Worm (Caenorhabditis elegans) whole organism, L1 larva: Measurements from ENCODE around the gene aexr-3.

Experiments
- C16A3.4 ChIP-seq: fragments of 150-350 bp; optimal IDR thresholded peaks from 2 replicates; lab custom pipeline; 2014; ENCODE audit warnings: missing biosample characterization, missing genetic modification characterization
- F16B12.6 ChIP-seq: fragments of 150-350 bp; optimal IDR thresholded peaks from 2 replicates; lab custom pipeline; 2014; ENCODE audit warnings: missing biosample characterization, missing genetic modification characterization
- Y116A8C.19 ChIP-seq: sonication (generic microtip); optimal IDR thresholded peaks from 2 replicates; lab custom pipeline; 2016; ENCODE audit warnings: missing compliant biosample characterization, missing genetic modification characterization, borderline replicate concordance
- aha-1 ChIP-seq: fragments of 150-350 bp; optimal IDR thresholded peaks from 2 replicates; lab custom pipeline; 2014; ENCODE audit warnings: missing biosample characterization, missing genetic modification characterization
- alr-1 ChIP-seq: fragments of 200-800 bp; sonication (Bioruptor generic); optimal IDR thresholded peaks from 2 replicates; lab custom pipeline; 2018; ENCODE audit warnings: borderline replicate concordance, mild to moderate bottlenecking, missing genetic modification characterization, missing compliant biosample characterization
- ama-1 ChIP-seq: fragments of 150-350 bp; optimal IDR thresholded peaks from 2 replicates; lab custom pipeline; 2014
- ceh-63 ChIP-seq: fragments of 200-800 bp; sonication (Bioruptor generic); optimal IDR thresholded peaks from 2 replicates; lab custom pipeline; 2018; ENCODE audit warnings: mild to moderate bottlenecking, missing genetic modification characterization, missing compliant biosample characterization
- ceh-8 ChIP-seq: fragments of 200-800 bp; sonication (Bioruptor generic); optimal IDR thresholded peaks from 2 replicates; lab custom pipeline; 2018; ENCODE audit warnings: mild to moderate bottlenecking, missing genetic modification characterization, moderate library complexity, missing compliant biosample characterization
- ceh-88 ChIP-seq: fragments of 200-800 bp; sonication (Bioruptor generic); IDR thresholded peaks from 2 replicates; pipeline ENCODE4 v1.3.6; 2022; ENCODE audit warnings: missing genetic modification characterization, missing compliant biosample characterization
- ceh-90 ChIP-seq: sonication (generic microtip); optimal IDR thresholded peaks from 2 replicates; lab custom pipeline; 2016; ENCODE audit warnings: missing genetic modification characterization, missing compliant biosample characterization
- dsc-1 ChIP-seq: sonication (generic microtip); optimal IDR thresholded peaks from 2 replicates; lab custom pipeline; 2016; ENCODE audit warnings: mild to moderate bottlenecking, missing genetic modification characterization, missing compliant biosample characterization
- egl-13 ChIP-seq: sonication (generic microtip); optimal IDR thresholded peaks from 2 replicates; lab custom pipeline; 2016; ENCODE audit warnings: missing genotype, missing genetic modification reagents, missing genetic modification characterization, missing compliant biosample characterization
- elt-3 ChIP-seq, 6 experiments: fragments of 150-350 bp in 1 of 6; sonication (generic microtip); optimal IDR thresholded peaks; 2 replicates each; lab custom pipeline; 2017 to 2018; ENCODE audit warnings: missing biosample characterization in 6 of 6, missing genetic modification characterization in 6 of 6, inconsistent platforms in 1 of 6
- ets-5 ChIP-seq: fragments of 200-800 bp; sonication (Bioruptor generic); IDR thresholded peaks from 2 replicates; pipeline ENCODE4 v1.3.6; 2022; ENCODE audit warnings: missing genetic modification characterization, missing compliant biosample characterization
- fkh-10 ChIP-seq: sonication (generic microtip); optimal IDR thresholded peaks from 2 replicates; lab custom pipeline; 2017; ENCODE audit warnings: missing biosample characterization, missing genetic modification reagents, missing genetic modification characterization
- fkh-4 ChIP-seq: sonication (generic microtip); optimal IDR thresholded peaks from 2 replicates; lab custom pipeline; 2016; ENCODE audit warnings: missing compliant biosample characterization, missing genetic modification characterization, borderline replicate concordance
- fkh-8 ChIP-seq: sonication (generic microtip); optimal IDR thresholded peaks from 2 replicates; lab custom pipeline; 2016; ENCODE audit warnings: mild to moderate bottlenecking, missing genetic modification characterization, missing compliant biosample characterization
- fos-1 ChIP-seq: fragments of 150-350 bp; optimal IDR thresholded peaks from 2 replicates; lab custom pipeline; 2014; ENCODE audit warnings: missing biosample characterization, missing genetic modification characterization
- hlh-17 ChIP-seq: fragments of 200-800 bp; sonication (Bioruptor generic); optimal IDR thresholded peaks from 2 replicates; lab custom pipeline; 2018; ENCODE audit warnings: missing genetic modification characterization, mild to moderate bottlenecking, missing compliant biosample characterization, moderate library complexity, borderline replicate concordance
- hlh-4 ChIP-seq: sonication (generic microtip); optimal IDR thresholded peaks from 2 replicates; lab custom pipeline; 2016; ENCODE audit warnings: mild to moderate bottlenecking, missing genetic modification characterization, missing compliant biosample characterization
- isw-1 ChIP-seq: fragments of 200-800 bp; sonication (Bioruptor generic); IDR thresholded peaks from 2 replicates; pipeline ENCODE4 v1.3.6; 2022; ENCODE audit warnings: missing genetic modification characterization, missing compliant biosample characterization
- jun-1 ChIP-seq: fragments of 150-350 bp; optimal IDR thresholded peaks from 2 replicates; lab custom pipeline; 2014; ENCODE audit warnings: missing biosample characterization, missing genetic modification reagents, missing genetic modification characterization
- lin-13 ChIP-seq: fragments of 150-350 bp; optimal IDR thresholded peaks from 2 replicates; lab custom pipeline; 2014; ENCODE audit warnings: missing biosample characterization, missing genetic modification reagents, missing genetic modification characterization
- lir-3 ChIP-seq: sonication (generic microtip); optimal IDR thresholded peaks from 2 replicates; lab custom pipeline; 2016; ENCODE audit warnings: mild to moderate bottlenecking, missing genetic modification characterization, moderate library complexity, missing compliant biosample characterization; ENCODE audit not compliant: poor library complexity
- lsy-2 ChIP-seq, 2 experiments: fragments of 150-350 bp; optimal IDR thresholded peaks; 2 replicates each; lab custom pipeline; 2014; ENCODE audit warnings: missing biosample characterization in 2 of 2, missing genetic modification characterization in 2 of 2
- mab-9 ChIP-seq: fragments of 200-800 bp; sonication (Bioruptor generic); IDR thresholded peaks from 2 replicates; pipeline ENCODE4 v1.3.6; 2022; ENCODE audit warnings: missing genetic modification reagents, missing genetic modification characterization, missing compliant biosample characterization
- mdl-1 ChIP-seq, 2 experiments: fragments of 150-350 bp; optimal IDR thresholded peaks; 2 replicates each; lab custom pipeline; 2014 to 2017; ENCODE audit warnings: missing biosample characterization in 2 of 2, missing genetic modification characterization in 2 of 2, inconsistent platforms in 1 of 2
- mep-1 ChIP-seq: fragments of 150-350 bp; optimal IDR thresholded peaks from 2 replicates; lab custom pipeline; 2014; ENCODE audit warnings: missing biosample characterization, missing genetic modification characterization
- nhr-11 ChIP-seq: fragments of 150-350 bp; optimal IDR thresholded peaks from 2 replicates; lab custom pipeline; 2014; ENCODE audit warnings: missing biosample characterization, missing genetic modification characterization
- nhr-12 ChIP-seq: sonication (generic microtip); optimal IDR thresholded peaks from 2 replicates; lab custom pipeline; 2017; ENCODE audit warnings: missing biosample characterization, missing genetic modification characterization
- nhr-47 ChIP-seq: sonication (generic microtip); optimal IDR thresholded peaks from 2 replicates; lab custom pipeline; 2016; ENCODE audit warnings: mild to moderate bottlenecking, missing genetic modification characterization, moderate library complexity, missing compliant biosample characterization
- nhr-71 ChIP-seq: sonication (generic microtip); optimal IDR thresholded peaks from 2 replicates; lab custom pipeline; 2016; ENCODE audit warnings: mild to moderate bottlenecking, missing genetic modification characterization, moderate library complexity, missing compliant biosample characterization
- nhr-84 ChIP-seq: sonication (generic microtip); optimal IDR thresholded peaks from 2 replicates; lab custom pipeline; 2017; ENCODE audit warnings: missing biosample characterization, missing genetic modification characterization
- nhr-85 ChIP-seq: sonication (generic microtip); peaks from one replicate; lab custom pipeline; 2016; ENCODE audit warnings: missing genetic modification characterization, inconsistent platforms, missing compliant biosample characterization
- pag-3 ChIP-seq: sonication (generic microtip); optimal IDR thresholded peaks from 2 replicates; lab custom pipeline; 2017; ENCODE audit warnings: missing genetic modification characterization, mild to moderate bottlenecking, missing compliant biosample characterization, antibody characterized with exemption, borderline replicate concordance; ENCODE audit not compliant: insufficient read depth
- pax-3 ChIP-seq: fragments of 200-800 bp; sonication (Bioruptor generic); optimal IDR thresholded peaks from 2 replicates; lab custom pipeline; 2018; ENCODE audit warnings: mild to moderate bottlenecking, missing genetic modification characterization, moderate library complexity, missing compliant biosample characterization
- rnt-1 ChIP-seq: sonication (generic microtip); optimal IDR thresholded peaks from 2 replicates; lab custom pipeline; 2016; ENCODE audit warnings: mild to moderate bottlenecking, missing genetic modification characterization, moderate library complexity, missing compliant biosample characterization
- skn-1 ChIP-seq: fragments of 150-350 bp; optimal IDR thresholded peaks from 2 replicates; lab custom pipeline; 2014; ENCODE audit warnings: missing biosample characterization, missing genetic modification characterization
- snpc-4 ChIP-seq: fragments of 150-350 bp; optimal IDR thresholded peaks from 2 replicates; lab custom pipeline; 2014; ENCODE audit warnings: missing biosample characterization, missing genetic modification characterization
- snu-23 ChIP-seq: sonication (generic microtip); optimal IDR thresholded peaks from 2 replicates; lab custom pipeline; 2016; ENCODE audit warnings: missing genetic modification characterization, missing compliant biosample characterization
- sox-4 ChIP-seq: sonication (generic microtip); optimal IDR thresholded peaks from 2 replicates; lab custom pipeline; 2016; ENCODE audit warnings: missing genetic modification characterization, missing compliant biosample characterization
- unc-130 ChIP-seq: fragments of 150-350 bp; optimal IDR thresholded peaks from 2 replicates; lab custom pipeline; 2017; ENCODE audit warnings: missing biosample characterization, missing genetic modification characterization, inconsistent platforms
- unc-86 ChIP-seq: sonication (generic microtip); optimal IDR thresholded peaks from 2 replicates; lab custom pipeline; 2016; ENCODE audit warnings: missing genetic modification characterization, missing compliant biosample characterization
- vab-15 ChIP-seq: sonication (generic microtip); optimal IDR thresholded peaks from 2 replicates; lab custom pipeline; 2017; ENCODE audit warnings: missing genotype, mild to moderate bottlenecking, missing genetic modification characterization, missing compliant biosample characterization
- zag-1 ChIP-seq: fragments of 150-350 bp; optimal IDR thresholded peaks from 2 replicates; lab custom pipeline; 2014; ENCODE audit warnings: missing biosample characterization, missing genetic modification characterization
- ztf-11 ChIP-seq, 2 experiments: sonication (generic microtip); optimal IDR thresholded peaks; 2 replicates each; lab custom pipeline; 2016 to 2017; ENCODE audit warnings: missing genetic modification characterization in 2 of 2, missing biosample characterization in 1 of 2, missing compliant biosample characterization in 1 of 2
- ztf-4 ChIP-seq: fragments of 150-350 bp; optimal IDR thresholded peaks from 2 replicates; lab custom pipeline; 2014; ENCODE audit warnings: missing biosample characterization, missing genetic modification characterization

aexr-3 gene

ce11 chrX:8969111-8970048, 8.4 kb upstream of the aexr-3 start (continued):
- TF ChIP-seq mdl-1 (tag; optimal IDR thresholded peaks at IDR 0.05; lab: Kevin White, UChicago) = no peak
- TF ChIP-seq rnt-1 (tag; lab: Kevin White, UChicago) = no peak
- TF ChIP-seq F16B12.6 (tag; lab: Kevin White, UChicago) = no peak
- no peak for TF ChIP-seq ceh-88 (GFP tag; lab: Robert Waterston, UW)
- TF ChIP-seq nhr-71 (tag; lab: Kevin White, UChicago) = peak; percentile 28
- no peak for TF ChIP-seq lin-13
- TF ChIP-seq nhr-84 (tag; lab: Kevin White, UChicago) = no peak
- no peak for TF ChIP-seq aha-1
- TF ChIP-seq C16A3.4 (tag; lab: Kevin White, UChicago) = no peak
- no peak for TF ChIP-seq mab-9 (GFP tag; lab: Robert Waterston, UW)
- TF ChIP-seq vab-15 (tag; lab: Kevin White, UChicago) = no peak
- TF ChIP-seq Y116A8C.19 (tag; lab: Kevin White, UChicago) = no peak
- TF ChIP-seq ets-5 = no peak
- TF ChIP-seq hlh-17 (GFP tag; lab: Kevin White, UChicago) = no peak
- no peak for TF ChIP-seq unc-86
- TF ChIP-seq ceh-8 (GFP tag; lab: Kevin White, UChicago) = no peak
- TF ChIP-seq pax-3 (tag; lab: Kevin White, UChicago) = peak; percentile 60
- TF ChIP-seq alr-1 (tag; lab: Kevin White, UChicago) = no peak
- TF ChIP-seq fkh-10 (GFP tag; lab: Kevin White, UChicago) = no peak
- TF ChIP-seq ceh-90 (tag; lab: Kevin White, UChicago) = no peak
- TF ChIP-seq ama-1 (lab: Kevin White, UChicago) = no peak
- no peak for TF ChIP-seq nhr-12
- TF ChIP-seq nhr-47 (tag; lab: Kevin White, UChicago) = peak; percentile 20
- no peak for TF ChIP-seq fkh-4 (tag; lab: Kevin White, UChicago)
- peak; percentile 64 for TF ChIP-seq nhr-85 (tag; lab: Kevin White, UChicago)
- no peak for TF ChIP-seq ceh-63 (GFP tag; lab: Kevin White, UChicago)
- TF ChIP-seq lir-3 = no peak
- TF ChIP-seq hlh-4 (tag; lab: Kevin White, UChicago) = no peak
- TF ChIP-seq snpc-4 (tag; lab: Kevin White, UChicago) = no peak
- TF ChIP-seq fkh-8 = peak; percentile 61
- TF ChIP-seq isw-1 (GFP tag; lab: Robert Waterston, UW) = no peak
- no peak for TF ChIP-seq nhr-11 (tag; lab: Kevin White, UChicago)
- TF ChIP-seq elt-3 (tag; optimal IDR thresholded peaks at IDR 0.05; lab: Kevin White, UChicago) = no peak
- TF ChIP-seq jun-1 (tag; lab: Kevin White, UChicago) = no peak
- TF ChIP-seq fos-1 (tag; lab: Kevin White, UChicago) = no peak
- TF ChIP-seq pag-3 = no peak
- no peak for TF ChIP-seq unc-130 (tag; lab: Kevin White, UChicago)
- TF ChIP-seq skn-1 (tag; lab: Kevin White, UChicago) = no peak
- peak; percentile 13 for TF ChIP-seq snu-23 (GFP tag; lab: Kevin White, UChicago)

- no peak for TF ChIP-seq zag-1
- TF ChIP-seq alr-1 (tag; lab: Kevin White, UChicago) = no peak
- no peak for TF ChIP-seq ztf-11 (tag; optimal IDR thresholded peaks at IDR 0.05; lab: Kevin White, UChicago)
- peak; percentile 30 for TF ChIP-seq pax-3 (tag; lab: Kevin White, UChicago)
- TF ChIP-seq sox-4 (tag; lab: Kevin White, UChicago) = peak; percentile 61
- TF ChIP-seq nhr-71 (tag; lab: Kevin White, UChicago) = peak; percentile 52
- peak; percentile 93 for TF ChIP-seq dsc-1 (tag; lab: Kevin White, UChicago)
- TF ChIP-seq fkh-8 = peak; percentile 87
- peak; percentile 59 for TF ChIP-seq nhr-47 (tag; lab: Kevin White, UChicago)
- TF ChIP-seq egl-13 = no peak
- TF ChIP-seq lsy-2 (tag; optimal IDR thresholded peaks at IDR 0.05; lab: Kevin White, UChicago) = no peak
- no peak for TF ChIP-seq ztf-4 (tag; lab: Kevin White, UChicago)
- TF ChIP-seq nhr-11 (tag; lab: Kevin White, UChicago) = no peak
- TF ChIP-seq mep-1 = no peak
These were observed 2.5 kb upstream of the aexr-3 start for ce11 chrX:8963469-8963868.
